Fruit fly (Drosophila melanogaster): ENCODE measurements around the gene CG31789.
A peak's percentile ranks its signal among the peaks of the same experiment; 100 is the strongest.

The CG31789 gene

dm6 chr2L:18566235-18567158 lies 39.2 kb upstream of the CG31789 start (continued):
- TF ChIP-seq Bteb2 (GFP tag; optimal IDR thresholded peaks at IDR 0.05) (no peak), psq (GFP tag; optimal IDR thresholded peaks at IDR 0.05) (no peak), Ptx1 (GFP tag; IDR thresholded peaks at IDR 0.05) (no peak), chm (GFP tag; IDR thresholded peaks at IDR 0.05) (no peak), mirr (GFP tag; optimal IDR thresholded peaks at IDR 0.05) (peak; percentile 76), odd (GFP tag; optimal IDR thresholded peaks at IDR 0.05) (no peak), Dll (GFP tag; IDR thresholded peaks at IDR 0.05; ENCODE audit: partially characterized antibody) (no peak), CG6689 (GFP tag; IDR thresholded peaks at IDR 0.05) (peak; percentile 47), Lim3 (GFP tag; IDR thresholded peaks at IDR 0.05) (no peak), caup (GFP tag; optimal IDR thresholded peaks at IDR 0.05; ENCODE audit: severe bottlenecking) (peak; percentile 27), Xbp1 (GFP tag; optimal IDR thresholded peaks at IDR 0.05) (peak; percentile 0), CG13123 (GFP tag; optimal IDR thresholded peaks at IDR 0.05) (no peak), Adf1 (GFP tag; IDR thresholded peaks at IDR 0.05) (no peak), hth (optimal IDR thresholded peaks at IDR 0.05) (no peak), nau (GFP tag; optimal IDR thresholded peaks at IDR 0.05) (no peak), CG4282 (GFP tag; optimal IDR thresholded peaks at IDR 0.05) (no peak), CG15269 (tag; optimal IDR thresholded peaks at IDR 0.05) (no peak), CG10565 (GFP tag; optimal IDR thresholded peaks at IDR 0.05) (no peak), CG6854 (GFP tag; optimal IDR thresholded peaks at IDR 0.05) (no peak), zf30C (GFP tag; optimal IDR thresholded peaks at IDR 0.05) (peak; percentile 46), kah (GFP tag; optimal IDR thresholded peaks at IDR 0.05) (no peak), Dbx (GFP tag; IDR thresholded peaks at IDR 0.05) (no peak), phol (tag; optimal IDR thresholded peaks at IDR 0.05) (peak; percentile 3), CG1647 (GFP tag; optimal IDR thresholded peaks at IDR 0.05) (no peak), fd102C (GFP tag; optimal IDR thresholded peaks at IDR 0.05) (no peak), CG9609 (GFP tag; optimal IDR thresholded peaks at IDR 0.05) (no peak), Myb (GFP tag; optimal IDR thresholded peaks at IDR 0.05) (no peak), Hsf (GFP tag; optimal IDR thresholded peaks at IDR 0.05) (peak; percentile 26), fru (optimal IDR thresholded peaks at IDR 0.05) (no peak), Sox102F (GFP tag; optimal IDR thresholded peaks at IDR 0.05) (peak; percentile 58), CG31388 (GFP tag; optimal IDR thresholded peaks at IDR 0.05) (no peak), sob (GFP tag; IDR thresholded peaks at IDR 0.05) (no peak), Hey (tag; optimal IDR thresholded peaks at IDR 0.05) (peak; percentile 8), ken (GFP tag; IDR thresholded peaks at IDR 0.05) (no peak; the same call in 2 of the 3 replicates), dan (GFP tag; IDR thresholded peaks at IDR 0.05) (no peak), CG34376 (GFP tag; optimal IDR thresholded peaks at IDR 0.05) (peak; percentile 70), CG6683 (GFP tag; optimal IDR thresholded peaks at IDR 0.05) (no peak), CG13624 (GFP tag; optimal IDR thresholded peaks at IDR 0.05) (no peak), Dip3 (GFP tag; optimal IDR thresholded peaks at IDR 0.05) (peak; percentile 2), eyg (GFP tag; optimal IDR thresholded peaks at IDR 0.05) (no peak), CG3847 (GFP tag; IDR thresholded peaks at IDR 0.05) (no peak), CG6272 (GFP tag; IDR thresholded peaks at IDR 0.05) (no peak), Mad (GFP tag; optimal IDR thresholded peaks at IDR 0.05) (peak; percentile 2), Poxn (GFP tag; IDR thresholded peaks at IDR 0.05) (no peak), org-1 (GFP tag; optimal IDR thresholded peaks at IDR 0.05) (peak; percentile 47), dati (GFP tag; IDR thresholded peaks at IDR 0.05) (no peak), sqz (GFP tag; optimal IDR thresholded peaks at IDR 0.05) (no peak), CG12299 (tag; optimal IDR thresholded peaks at IDR 0.05) (no peak), CG10274 (GFP tag; optimal IDR thresholded peaks at IDR 0.05) (no peak), HLH4C (GFP tag; IDR thresholded peaks at IDR 0.05; ENCODE audit: partially characterized antibody) (no peak), CG9727 (GFP tag; optimal IDR thresholded peaks at IDR 0.05) (peak; percentile 52)
